Fruit fly (Drosophila melanogaster) whole organism, embryonic: ENCODE results near the gene NK7.1.

Source experiments
- ATbp ChIP-seq: fragments of 200-800 bp; sonication (Bioruptor generic); optimal IDR thresholded peaks from 2 replicates; lab custom pipeline; 2017; ENCODE audit warnings: missing biosample characterization, mild to moderate bottlenecking, missing genetic modification characterization, missing genetic modification reagents
- CG10147 ChIP-seq: fragments of 200-800 bp; sonication (Bioruptor generic); optimal IDR thresholded peaks from 2 replicates; lab custom pipeline; 2019; ENCODE audit warnings: missing biosample characterization, mild to moderate bottlenecking, missing genetic modification characterization, moderate library complexity
- CG10654 ChIP-seq: fragments of 200-800 bp; sonication (Bioruptor generic); optimal IDR thresholded peaks from 2 replicates; lab custom pipeline; 2016; ENCODE audit warnings: missing biosample characterization, missing genetic modification characterization
- CG11456 ChIP-seq: fragments of 200-800 bp; sonication (Bioruptor generic); IDR thresholded peaks from 3 replicates; pipeline ENCODE4 v1.3.6; 2022; ENCODE audit warnings: missing biosample characterization, missing genetic modification characterization
- CG13296 ChIP-seq: fragments of 200-800 bp; sonication (Bioruptor generic); optimal IDR thresholded peaks from 3 replicates; lab custom pipeline; 2018; ENCODE audit warnings: missing biosample characterization, mild to moderate bottlenecking, missing genetic modification characterization
- CG13624 ChIP-seq: fragments of 200-800 bp; sonication (Bioruptor generic); optimal IDR thresholded peaks from 2 replicates; lab custom pipeline; 2016; ENCODE audit warnings: missing biosample characterization, missing genetic modification characterization
- CG14710 ChIP-seq: fragments of 200-800 bp; sonication (Bioruptor generic); optimal IDR thresholded peaks from 3 replicates; lab custom pipeline; 2019; ENCODE audit warnings: missing biosample characterization, mild to moderate bottlenecking, missing genetic modification characterization, moderate library complexity
- CG1602 ChIP-seq: fragments of 200-800 bp; sonication (Bioruptor generic); optimal IDR thresholded peaks from 3 replicates; lab custom pipeline; 2016; ENCODE audit warnings: missing biosample characterization, missing genetic modification characterization
- CG1647 ChIP-seq: fragments of 200-800 bp; sonication (Bioruptor generic); optimal IDR thresholded peaks from 3 replicates; lab custom pipeline; 2016; ENCODE audit warnings: missing biosample characterization, missing genetic modification characterization
- CG17328 ChIP-seq: fragments of 200-800 bp; sonication (Bioruptor generic); IDR thresholded peaks from 2 replicates; pipeline ENCODE4 v1.3.6; 2022; ENCODE audit warnings: missing biosample characterization, missing genetic modification characterization
- CG18262 ChIP-seq: fragments of 200-800 bp; optimal IDR thresholded peaks from 3 replicates; lab custom pipeline; 2019; ENCODE audit warnings: missing biosample characterization, mild to moderate bottlenecking, missing genetic modification characterization, moderate library complexity
- CG18619 ChIP-seq: fragments of 200-800 bp; sonication (Bioruptor generic); optimal IDR thresholded peaks from 3 replicates; lab custom pipeline; 2017; ENCODE audit warnings: missing biosample characterization, mild to moderate bottlenecking, missing genetic modification characterization
- CG18764 ChIP-seq: fragments of 200-800 bp; sonication (Bioruptor generic); optimal IDR thresholded peaks from 3 replicates; lab custom pipeline; 2016; ENCODE audit warnings: missing biosample characterization, missing genetic modification characterization
- CG2129 ChIP-seq: fragments of 200-800 bp; sonication (Bioruptor generic); IDR thresholded peaks from 2 replicates; pipeline ENCODE4 v1.3.6; 2022; ENCODE audit warnings: missing biosample characterization, missing genetic modification characterization; ENCODE audit not compliant: partially characterized antibody
- CG4404 ChIP-seq: fragments of 200-800 bp; sonication (Bioruptor generic); IDR thresholded peaks from 2 replicates; pipeline ENCODE4 v1.3.6; 2022; ENCODE audit warnings: missing biosample characterization, missing genetic modification characterization
- CG5180 ChIP-seq: fragments of 200-800 bp; sonication (Bioruptor generic); optimal IDR thresholded peaks from 3 replicates; lab custom pipeline; 2017; ENCODE audit warnings: missing biosample characterization, missing genetic modification characterization, mild to moderate bottlenecking, moderate library complexity, missing genetic modification reagents
- CG6765 ChIP-seq: fragments of 200-800 bp; sonication (Bioruptor generic); optimal IDR thresholded peaks from 3 replicates; lab custom pipeline; 2017; ENCODE audit warnings: missing biosample characterization, mild to moderate bottlenecking, missing genetic modification characterization
- CG8765 ChIP-seq: fragments of 200-800 bp; sonication (Bioruptor generic); IDR thresholded peaks from 2 replicates; pipeline ENCODE4 v1.3.6; 2022; ENCODE audit warnings: missing biosample characterization, missing genetic modification characterization
- Fer3 ChIP-seq: fragments of 200-800 bp; sonication (Bioruptor generic); optimal IDR thresholded peaks from 2 replicates; lab custom pipeline; 2018; ENCODE audit warnings: missing biosample characterization, mild to moderate bottlenecking, missing genetic modification characterization, moderate library complexity
- Gsc ChIP-seq: fragments of 200-800 bp; sonication (Bioruptor generic); IDR thresholded peaks from 2 replicates; pipeline ENCODE4 v1.3.6; 2022; ENCODE audit warnings: missing biosample characterization, missing genetic modification characterization
- HHEX ChIP-seq: fragments of 200-800 bp; sonication (Bioruptor generic); optimal IDR thresholded peaks from 3 replicates; lab custom pipeline; 2017; ENCODE audit warnings: missing biosample characterization, mild to moderate bottlenecking, missing genetic modification characterization, missing genetic modification reagents
- HmgD ChIP-seq: fragments of 200-800 bp; sonication (Bioruptor generic); optimal IDR thresholded peaks from 3 replicates; lab custom pipeline; 2016; ENCODE audit warnings: missing biosample characterization, missing genetic modification characterization
- HmgZ ChIP-seq: fragments of 200-800 bp; sonication (Bioruptor generic); optimal IDR thresholded peaks from 2 replicates; lab custom pipeline; 2018; ENCODE audit warnings: missing biosample characterization, mild to moderate bottlenecking, missing genetic modification characterization
- Hr3 ChIP-seq: fragments of 200-800 bp; sonication (Bioruptor generic); optimal IDR thresholded peaks from 3 replicates; lab custom pipeline; 2016; ENCODE audit warnings: missing biosample characterization, missing genetic modification characterization
- Lim3 ChIP-seq: fragments of 200-800 bp; sonication (Bioruptor generic); IDR thresholded peaks from 2 replicates; pipeline ENCODE4 v1.3.6; 2022; ENCODE audit warnings: missing biosample characterization, missing genetic modification characterization
- MESR4 ChIP-seq: fragments of 200-800 bp; sonication (Bioruptor generic); optimal IDR thresholded peaks from 2 replicates; lab custom pipeline; 2018; ENCODE audit warnings: missing biosample characterization, mild to moderate bottlenecking, missing genetic modification characterization, moderate library complexity
- MTF-1 ChIP-seq: fragments of 200-800 bp; sonication (Bioruptor generic); optimal IDR thresholded peaks from 2 replicates; lab custom pipeline; 2018; ENCODE audit warnings: missing biosample characterization, mild to moderate bottlenecking, missing genetic modification characterization, borderline replicate concordance
- Max ChIP-seq: fragments of 200-800 bp; sonication (Bioruptor generic); optimal IDR thresholded peaks from 2 replicates; lab custom pipeline; 2016; ENCODE audit warnings: missing biosample characterization, mild to moderate bottlenecking, missing genetic modification characterization
- Med ChIP-seq: fragments of 200-800 bp; sonication (Bioruptor generic); peaks from one replicate; lab custom pipeline; 2016; ENCODE audit warnings: missing biosample characterization, missing genetic modification characterization, mild to moderate bottlenecking, inconsistent platforms, moderate library complexity
- NC2α ChIP-seq: fragments of 200-800 bp; sonication (Bioruptor generic); optimal IDR thresholded peaks from 2 replicates; lab custom pipeline; 2016; ENCODE audit warnings: missing biosample characterization, missing genetic modification characterization
- Nf-YA ChIP-seq: fragments of 200-800 bp; sonication (Bioruptor generic); IDR thresholded peaks from 2 replicates; pipeline ENCODE4 v1.3.6; 2022; ENCODE audit warnings: missing biosample characterization, missing genetic modification characterization
- Ravus ChIP-seq: fragments of 200-800 bp; sonication (Bioruptor generic); IDR thresholded peaks from 2 replicates; pipeline ENCODE4 v1.3.6; 2022; ENCODE audit warnings: missing biosample characterization, missing genetic modification characterization
- btn ChIP-seq: fragments of 200-800 bp; sonication (Bioruptor generic); optimal IDR thresholded peaks from 2 replicates; lab custom pipeline; 2016; ENCODE audit warnings: missing biosample characterization, missing genetic modification characterization
- cg ChIP-seq: fragments of 200-800 bp; sonication (Bioruptor generic); optimal IDR thresholded peaks from 3 replicates; lab custom pipeline; 2019; ENCODE audit warnings: missing biosample characterization, mild to moderate bottlenecking, missing genetic modification characterization, moderate library complexity
- en ChIP-seq: fragments of 200-800 bp; sonication (Bioruptor generic); optimal IDR thresholded peaks from 2 replicates; lab custom pipeline; 2016; ENCODE audit warnings: missing biosample characterization, missing genetic modification characterization
- fru ChIP-seq: fragments of >200 bp; optimal IDR thresholded peaks from 2 replicates; lab custom pipeline; 2017
- gce ChIP-seq: fragments of 200-800 bp; sonication (Bioruptor generic); IDR thresholded peaks from 3 replicates; pipeline ENCODE4 v1.3.6; 2022; ENCODE audit warnings: missing biosample characterization, missing genetic modification characterization
- grn ChIP-seq: fragments of 200-800 bp; sonication (Bioruptor generic); optimal IDR thresholded peaks from 3 replicates; lab custom pipeline; 2017; ENCODE audit warnings: missing biosample characterization, missing genetic modification characterization
- gro ChIP-seq: fragments of 200-800 bp; sonication (Bioruptor generic); optimal IDR thresholded peaks from 2 replicates; lab custom pipeline; 2016; ENCODE audit warnings: missing biosample characterization, missing genetic modification characterization
- ind ChIP-seq: fragments of 200-800 bp; sonication (Bioruptor generic); optimal IDR thresholded peaks from 3 replicates; lab custom pipeline; 2016; ENCODE audit warnings: missing biosample characterization, missing genetic modification characterization
- lab ChIP-seq: fragments of 200-800 bp; sonication (Bioruptor generic); optimal IDR thresholded peaks from 3 replicates; lab custom pipeline; 2017; ENCODE audit warnings: missing biosample characterization, missing genetic modification characterization, mild to moderate bottlenecking, moderate library complexity, missing genetic modification reagents
- org-1 ChIP-seq: fragments of 200-800 bp; sonication (Bioruptor generic); optimal IDR thresholded peaks from 2 replicates; lab custom pipeline; 2017; ENCODE audit warnings: missing biosample characterization, missing genetic modification characterization
- peb ChIP-seq: fragments of 200-800 bp; sonication (Bioruptor generic); IDR thresholded peaks from 2 replicates; pipeline ENCODE4 v1.3.6; 2022; ENCODE audit warnings: missing biosample characterization, missing genetic modification characterization
- row ChIP-seq: fragments of 200-800 bp; sonication (Bioruptor generic); IDR thresholded peaks from 3 replicates; pipeline ENCODE4 v1.3.6; 2022; ENCODE audit warnings: missing biosample characterization, missing genetic modification characterization
- run ChIP-seq: fragments of 200-800 bp; sonication (Bioruptor generic); optimal IDR thresholded peaks from 3 replicates; lab custom pipeline; 2018; ENCODE audit warnings: missing biosample characterization, mild to moderate bottlenecking, missing genetic modification characterization
- slp2 ChIP-seq: fragments of 200-800 bp; sonication (Bioruptor generic); optimal IDR thresholded peaks from 2 replicates; lab custom pipeline; 2016; ENCODE audit warnings: missing biosample characterization, missing genetic modification characterization
- ttk ChIP-seq: fragments of 200-800 bp; sonication (Bioruptor generic); IDR thresholded peaks from 2 replicates; pipeline ENCODE4 v2.1.2; 2022; ENCODE audit warnings: missing biosample characterization, missing genetic modification characterization
- tup ChIP-seq: fragments of 200-800 bp; sonication (Bioruptor generic); optimal IDR thresholded peaks from 2 replicates; lab custom pipeline; 2016; ENCODE audit warnings: missing biosample characterization, mild to moderate bottlenecking, missing genetic modification characterization, moderate library complexity
- vfl ChIP-seq: fragments of 200-800 bp; sonication (Bioruptor generic); optimal IDR thresholded peaks from 2 replicates; lab custom pipeline; 2016; ENCODE audit warnings: missing biosample characterization, missing genetic modification characterization
- vvl ChIP-seq: fragments of 200-800 bp; sonication (Bioruptor generic); IDR thresholded peaks from 2 replicates; pipeline ENCODE4 v1.3.6; 2022; ENCODE audit warnings: missing biosample characterization, missing genetic modification characterization

Gene NK7.1

dm6 chr3R:14289958-14290835 lies 82.6 kb downstream of the NK7.1 start (continued):
- TF ChIP-seq CG10654 (GFP tag; lab: Kevin White, UChicago) (no peak), peb (GFP tag; lab: Robert Waterston, UW) (no peak), Lim3 (GFP tag; lab: Robert Waterston, UW) (no peak), gce (no peak), slp2 (GFP tag; lab: Kevin White, UChicago) (no peak), run (tag; lab: Kevin White, UChicago) (no peak), Max (GFP tag; lab: Kevin White, UChicago) (no peak), CG1647 (GFP tag; lab: Kevin White, UChicago) (no peak), CG6765 (GFP tag; lab: Kevin White, UChicago) (peak; percentile 33), CG10147 (peak; percentile 17), cg (GFP tag; lab: Kevin White, UChicago) (peak; percentile 28), HmgZ (tag; lab: Kevin White, UChicago) (no peak), ATbp (GFP tag; lab: Kevin White, UChicago) (no peak), HHEX (GFP tag; lab: Kevin White, UChicago) (peak; percentile 46), CG18619 (GFP tag; lab: Kevin White, UChicago) (peak; percentile 11), lab (peak; percentile 48), NC2α (GFP tag; lab: Kevin White, UChicago) (no peak), CG17328 (GFP tag; lab: Robert Waterston, UW) (0 out of 2 replicates have a peak, but pooled peaks have one; percentile 7), ind (peak; percentile 9), CG8765 (GFP tag; lab: Robert Waterston, UW) (no peak), Nf-YA (no peak), ttk (GFP tag; lab: Robert Waterston, UW) (0 out of 2 replicates have a peak, but pooled peaks have one; percentile 10), CG1602 (GFP tag; lab: Kevin White, UChicago) (no peak), vfl (GFP tag; lab: Kevin White, UChicago) (no peak), en (GFP tag; lab: Kevin White, UChicago) (no peak), CG5180 (GFP tag; lab: Kevin White, UChicago) (peak; percentile 5), Gsc (no peak), CG13624 (GFP tag; lab: Kevin White, UChicago) (no peak), Fer3 (tag; lab: Kevin White, UChicago) (peak; percentile 28), MESR4 (GFP tag; lab: Kevin White, UChicago) (no peak), CG11456 (no peak), btn (GFP tag; lab: Kevin White, UChicago) (no peak), grn (GFP tag; lab: Kevin White, UChicago) (no peak), org-1 (GFP tag; lab: Kevin White, UChicago) (peak; percentile 14), CG4404 (GFP tag; lab: Robert Waterston, UW) (no peak), Ravus (GFP tag; lab: Robert Waterston, UW) (no peak), Med (GFP tag; lab: Kevin White, UChicago) (peak; percentile 69), HmgD (no peak), Hr3 (GFP tag; lab: Kevin White, UChicago) (no peak), CG18764 (no peak), gro (GFP tag; lab: Kevin White, UChicago) (no peak), CG13296 (GFP tag; lab: Kevin White, UChicago) (peak; percentile 25), MTF-1 (GFP tag; lab: Kevin White, UChicago) (no peak), vvl (GFP tag; lab: Robert Waterston, UW) (0 out of 2 replicates have a peak, but pooled peaks have one; percentile 23), row (GFP tag; lab: Robert Waterston, UW) (peak; percentile 55), fru (lab: Kevin White, UChicago) (no peak), CG18262 (tag; lab: Kevin White, UChicago) (peak; percentile 18), tup (no peak), CG14710 (tag; lab: Kevin White, UChicago) (no peak), CG2129 (GFP tag; lab: Robert Waterston, UW) (no peak)
